Fruit fly (Drosophila melanogaster) whole organism, embryonic: ENCODE measurements around the gene Dph5.

Experiments
- Abd-B ChIP-seq: fragments of 200-800 bp; sonication (Bioruptor generic); optimal IDR thresholded peaks from 2 replicates; lab custom pipeline; 2018; ENCODE audit warnings: missing biosample characterization, mild to moderate bottlenecking, missing genetic modification characterization, moderate library complexity
- Adf1 ChIP-seq: fragments of 200-800 bp; sonication (Bioruptor generic); IDR thresholded peaks from 2 replicates; pipeline ENCODE4 v1.3.6; 2022; ENCODE audit warnings: missing biosample characterization, missing genetic modification characterization
- Bgb ChIP-seq: fragments of 200-800 bp; sonication (Bioruptor generic); IDR thresholded peaks from 2 replicates; pipeline ENCODE4 v1.3.6; 2022; ENCODE audit warnings: missing biosample characterization, missing genetic modification characterization; ENCODE audit not compliant: partially characterized antibody
- Bteb2 ChIP-seq: fragments of 200-800 bp; sonication (Bioruptor generic); optimal IDR thresholded peaks from 2 replicates; lab custom pipeline; 2016; ENCODE audit warnings: missing biosample characterization, missing genetic modification characterization
- CG10654 ChIP-seq: fragments of 200-800 bp; sonication (Bioruptor generic); optimal IDR thresholded peaks from 2 replicates; lab custom pipeline; 2016; ENCODE audit warnings: missing biosample characterization, missing genetic modification characterization
- CG13624 ChIP-seq: fragments of 200-800 bp; sonication (Bioruptor generic); optimal IDR thresholded peaks from 2 replicates; lab custom pipeline; 2016; ENCODE audit warnings: missing biosample characterization, missing genetic modification characterization
- CG13894 ChIP-seq: fragments of 200-800 bp; sonication (Bioruptor generic); optimal IDR thresholded peaks from 3 replicates; lab custom pipeline; 2018; ENCODE audit warnings: missing biosample characterization, mild to moderate bottlenecking, missing genetic modification characterization, moderate library complexity
- CG15601 ChIP-seq: fragments of 200-800 bp; sonication (Bioruptor generic); optimal IDR thresholded peaks from 3 replicates; lab custom pipeline; 2019; ENCODE audit warnings: missing biosample characterization, mild to moderate bottlenecking, missing genetic modification characterization, moderate library complexity
- CG16813 ChIP-seq: fragments of 200-800 bp; sonication (Bioruptor generic); IDR thresholded peaks from 3 replicates; pipeline ENCODE4 v1.3.6; 2022; ENCODE audit warnings: missing biosample characterization, missing genetic modification characterization; ENCODE audit not compliant: partially characterized antibody
- CG17361 ChIP-seq: fragments of 200-800 bp; sonication (Bioruptor generic); IDR thresholded peaks from 3 replicates; pipeline ENCODE4 v1.3.6; 2022; ENCODE audit warnings: missing biosample characterization, missing genetic modification characterization
- CG17802 ChIP-seq: fragments of 200-800 bp; sonication (Bioruptor generic); optimal IDR thresholded peaks from 2 replicates; lab custom pipeline; 2018; ENCODE audit warnings: missing biosample characterization, mild to moderate bottlenecking, missing genetic modification characterization, moderate library complexity
- CG18619 ChIP-seq: fragments of 200-800 bp; sonication (Bioruptor generic); optimal IDR thresholded peaks from 3 replicates; lab custom pipeline; 2017; ENCODE audit warnings: missing biosample characterization, mild to moderate bottlenecking, missing genetic modification characterization
- CG2712 ChIP-seq: fragments of 200-800 bp; optimal IDR thresholded peaks from 3 replicates; lab custom pipeline; 2019; ENCODE audit warnings: missing biosample characterization, mild to moderate bottlenecking, missing genetic modification characterization, moderate library complexity
- CG2889 ChIP-seq: fragments of 200-800 bp; sonication (Bioruptor generic); IDR thresholded peaks from 3 replicates; pipeline ENCODE4 v1.3.6; 2022; ENCODE audit warnings: missing biosample characterization, missing genetic modification characterization
- CG3726 ChIP-seq: fragments of 200-800 bp; sonication (Bioruptor generic); IDR thresholded peaks from 3 replicates; pipeline ENCODE4, ENCODE4 v1.3.6; 2022; ENCODE audit warnings: missing biosample characterization, missing genetic modification characterization
- CG4820 ChIP-seq: fragments of 200-800 bp; sonication (Bioruptor generic); optimal IDR thresholded peaks from 3 replicates; lab custom pipeline; 2016; ENCODE audit warnings: missing biosample characterization, missing genetic modification characterization
- CG5245 ChIP-seq: fragments of 200-800 bp; sonication (Bioruptor generic); optimal IDR thresholded peaks from 3 replicates; lab custom pipeline; 2016; ENCODE audit warnings: missing biosample characterization, missing genetic modification characterization
- CG6654 ChIP-seq: fragments of 200-800 bp; sonication (Bioruptor generic); optimal IDR thresholded peaks from 2 replicates; lab custom pipeline; 2017; ENCODE audit warnings: missing biosample characterization, mild to moderate bottlenecking, missing genetic modification characterization
- CG7357 ChIP-seq: fragments of 200-800 bp; sonication (Bioruptor generic); IDR thresholded peaks from 3 replicates; pipeline ENCODE4 v1.3.6; 2022; ENCODE audit warnings: missing biosample characterization, missing genetic modification characterization
- CG7745 ChIP-seq: fragments of 200-800 bp; sonication (Bioruptor generic); optimal IDR thresholded peaks from 2 replicates; lab custom pipeline; 2018; ENCODE audit warnings: missing biosample characterization, mild to moderate bottlenecking, missing genetic modification characterization, moderate library complexity
- CG7963 ChIP-seq: fragments of 200-800 bp; sonication (Bioruptor generic); IDR thresholded peaks from 3 replicates; pipeline ENCODE4 v1.3.6; 2022; ENCODE audit warnings: missing biosample characterization, missing genetic modification characterization; ENCODE audit not compliant: partially characterized antibody
- CG7987 ChIP-seq: fragments of 200-800 bp; sonication (Bioruptor generic); optimal IDR thresholded peaks from 2 replicates; lab custom pipeline; 2018; ENCODE audit warnings: missing biosample characterization, mild to moderate bottlenecking, missing genetic modification characterization, moderate library complexity
- CG8924 ChIP-seq: fragments of 200-800 bp; optimal IDR thresholded peaks from 3 replicates; lab custom pipeline; 2019; ENCODE audit warnings: missing biosample characterization, mild to moderate bottlenecking, missing genetic modification characterization, moderate library complexity
- CG8944 ChIP-seq: fragments of 200-800 bp; sonication (Bioruptor generic); optimal IDR thresholded peaks from 3 replicates; lab custom pipeline; 2016; ENCODE audit warnings: missing biosample characterization, missing genetic modification characterization
- CTCF ChIP-seq: fragments of 200-800 bp; sonication (Bioruptor generic); optimal IDR thresholded peaks from 2 replicates; lab custom pipeline; 2017; ENCODE audit warnings: missing biosample characterization, mild to moderate bottlenecking, missing genetic modification characterization, moderate library complexity
- Dek ChIP-seq: fragments of 200-800 bp; sonication (Bioruptor generic); optimal IDR thresholded peaks from 3 replicates; lab custom pipeline; 2019; ENCODE audit warnings: missing biosample characterization, mild to moderate bottlenecking, missing genetic modification characterization, moderate library complexity
- Hr51 ChIP-seq, 2 experiments: fragments of 200-800 bp; sonication (Bioruptor generic); optimal IDR thresholded peaks; 2 replicates in 1 of 2; 3 replicates in 1 of 2; lab custom pipeline; 2016 to 2018; ENCODE audit warnings: missing biosample characterization in 2 of 2, missing genetic modification characterization in 2 of 2, mild to moderate bottlenecking in 1 of 2, moderate library complexity in 1 of 2
- Med ChIP-seq: fragments of 200-800 bp; sonication (Bioruptor generic); peaks from one replicate; lab custom pipeline; 2016; ENCODE audit warnings: missing biosample characterization, missing genetic modification characterization, mild to moderate bottlenecking, inconsistent platforms, moderate library complexity
- NC2α ChIP-seq: fragments of 200-800 bp; sonication (Bioruptor generic); optimal IDR thresholded peaks from 2 replicates; lab custom pipeline; 2016; ENCODE audit warnings: missing biosample characterization, missing genetic modification characterization
- Nf-YC ChIP-seq: fragments of 200-800 bp; optimal IDR thresholded peaks from 3 replicates; lab custom pipeline; 2019; ENCODE audit warnings: missing biosample characterization, mild to moderate bottlenecking, missing genetic modification characterization, moderate library complexity
- Opbp ChIP-seq: fragments of 200-800 bp; sonication (Bioruptor generic); IDR thresholded peaks from 3 replicates; pipeline ENCODE4 v1.3.6; 2022; ENCODE audit warnings: missing biosample characterization, missing genetic modification characterization; ENCODE audit not compliant: partially characterized antibody
- Optix ChIP-seq: fragments of 200-800 bp; sonication (Bioruptor generic); IDR thresholded peaks from 3 replicates; pipeline ENCODE4 v1.3.6; 2022; ENCODE audit warnings: missing biosample characterization, missing genetic modification characterization
- Side ChIP-seq: fragments of 200-800 bp; sonication (Bioruptor generic); optimal IDR thresholded peaks from 2 replicates; lab custom pipeline; 2016; ENCODE audit warnings: missing biosample characterization, missing genetic modification characterization
- al ChIP-seq: fragments of 200-800 bp; sonication (Bioruptor generic); IDR thresholded peaks from 2 replicates; pipeline ENCODE4 v1.3.6; 2022; ENCODE audit warnings: missing biosample characterization, missing genetic modification characterization
- ato ChIP-seq: fragments of 200-800 bp; sonication (Bioruptor generic); IDR thresholded peaks from 2 replicates; pipeline ENCODE4 v1.3.6; 2022; ENCODE audit warnings: missing biosample characterization, missing genetic modification characterization; ENCODE audit not compliant: partially characterized antibody
- bcd ChIP-seq: fragments of 200-800 bp; sonication (Bioruptor generic); optimal IDR thresholded peaks from 2 replicates; lab custom pipeline; 2017; ENCODE audit warnings: missing biosample characterization, mild to moderate bottlenecking, missing genetic modification characterization
- ci ChIP-seq: fragments of 200-800 bp; sonication (Bioruptor generic); IDR thresholded peaks from 3 replicates; pipeline ENCODE4 v1.3.6; 2022; ENCODE audit warnings: missing biosample characterization, missing genetic modification characterization
- corto ChIP-seq: fragments of 200-800 bp; sonication (Bioruptor generic); optimal IDR thresholded peaks from 2 replicates; lab custom pipeline; 2016; ENCODE audit warnings: missing biosample characterization, mild to moderate bottlenecking, missing genetic modification characterization, moderate library complexity
- ems ChIP-seq: fragments of 200-800 bp; sonication (Bioruptor generic); optimal IDR thresholded peaks from 3 replicates; lab custom pipeline; 2016; ENCODE audit warnings: missing biosample characterization, missing genetic modification characterization
- fd96Cb ChIP-seq: fragments of 200-800 bp; sonication (Bioruptor generic); optimal IDR thresholded peaks from 2 replicates; lab custom pipeline; 2018; ENCODE audit warnings: missing biosample characterization, mild to moderate bottlenecking, missing genetic modification characterization, moderate library complexity
- grau ChIP-seq: fragments of 200-800 bp; optimal IDR thresholded peaks from 3 replicates; lab custom pipeline; 2019; ENCODE audit warnings: missing biosample characterization, mild to moderate bottlenecking, missing genetic modification characterization, moderate library complexity
- gsb-n ChIP-seq: fragments of 200-800 bp; sonication (Bioruptor generic); optimal IDR thresholded peaks from 3 replicates; lab custom pipeline; 2018; ENCODE audit warnings: missing biosample characterization, mild to moderate bottlenecking, missing genetic modification characterization
- hb ChIP-seq: fragments of 200-800 bp; sonication (Bioruptor generic); IDR thresholded peaks from 3 replicates; pipeline ENCODE4 v1.3.6; 2022; ENCODE audit warnings: missing biosample characterization, missing genetic modification characterization; ENCODE audit not compliant: partially characterized antibody
- mam ChIP-seq: fragments of 200-800 bp; sonication (Bioruptor generic); optimal IDR thresholded peaks from 3 replicates; lab custom pipeline; 2016; ENCODE audit warnings: missing biosample characterization, missing genetic modification characterization
- nerfin-2 ChIP-seq: fragments of 200-800 bp; sonication (Bioruptor generic); IDR thresholded peaks from 2 replicates; pipeline ENCODE4 v1.3.6; 2022; ENCODE audit warnings: missing biosample characterization, missing genetic modification characterization; ENCODE audit not compliant: partially characterized antibody
- pzg ChIP-seq: fragments of 200-800 bp; sonication (Bioruptor generic); optimal IDR thresholded peaks from 3 replicates; lab custom pipeline; 2018; ENCODE audit warnings: missing biosample characterization, mild to moderate bottlenecking, missing genetic modification characterization, moderate library complexity
- row ChIP-seq: fragments of 200-800 bp; sonication (Bioruptor generic); IDR thresholded peaks from 3 replicates; pipeline ENCODE4 v1.3.6; 2022; ENCODE audit warnings: missing biosample characterization, missing genetic modification characterization
- slp2 ChIP-seq: fragments of 200-800 bp; sonication (Bioruptor generic); optimal IDR thresholded peaks from 2 replicates; lab custom pipeline; 2016; ENCODE audit warnings: missing biosample characterization, missing genetic modification characterization
- tin ChIP-seq: fragments of 200-800 bp; sonication (Bioruptor generic); optimal IDR thresholded peaks from 3 replicates; lab custom pipeline; 2016; ENCODE audit warnings: missing biosample characterization, missing genetic modification characterization
- trem ChIP-seq: fragments of 200-800 bp; optimal IDR thresholded peaks from 3 replicates; lab custom pipeline; 2019; ENCODE audit warnings: missing biosample characterization, mild to moderate bottlenecking, missing genetic modification characterization, moderate library complexity
- wdn ChIP-seq: fragments of 200-800 bp; sonication (Bioruptor generic); IDR thresholded peaks from 2 replicates; pipeline ENCODE4 v1.3.6; 2022; ENCODE audit warnings: missing biosample characterization, missing genetic modification characterization

Gene Dph5

DNA sequence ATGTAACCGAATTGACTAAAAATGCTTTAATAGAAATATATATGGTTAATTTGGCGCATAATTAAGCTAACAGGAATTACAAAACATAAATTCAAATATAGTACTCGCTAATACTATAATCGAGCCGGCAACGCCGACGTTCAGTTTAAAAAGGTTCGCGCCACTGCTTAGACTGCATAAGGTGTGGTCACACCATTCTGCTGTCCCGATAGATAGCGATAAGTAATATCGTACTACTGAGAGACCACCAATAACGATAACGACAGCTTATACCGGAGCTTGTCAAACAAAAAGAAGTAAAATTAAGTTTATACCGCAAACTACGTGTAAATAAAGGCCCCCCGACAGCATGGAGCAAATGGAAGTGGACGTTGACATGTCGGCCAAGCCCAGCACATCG, 2.5 kb downstream of the Dph5 start, which contains the start of gene CSN6 (continued):
- TF ChIP-seq Med (GFP tag; lab: Kevin White, UChicago) (peak; percentile 90), CG6654 (GFP tag; lab: Kevin White, UChicago) (no peak), mam (peak; percentile 37), Side (no peak), CG16813 (peak; percentile 79), CTCF (GFP tag; lab: Kevin White, UChicago) (peak; percentile 25), ci (GFP tag; lab: Robert Waterston, UW) (no peak), pzg (GFP tag; lab: Kevin White, UChicago) (peak; percentile 99), CG2712 (peak; percentile 58), ems (GFP tag; lab: Kevin White, UChicago) (no peak), CG3726 (no peak), Abd-B (GFP tag; lab: Kevin White, UChicago) (peak; percentile 41), Bgb (GFP tag; lab: Robert Waterston, UW) (peak; percentile 92), CG7987 (GFP tag; lab: Kevin White, UChicago) (no peak), CG17802 (no peak), CG13894 (tag; lab: Kevin White, UChicago) (peak; percentile 67), CG18619 (GFP tag; lab: Kevin White, UChicago) (no peak), CG15601 (tag; lab: Kevin White, UChicago) (no peak), CG8944 (no peak), grau (tag; lab: Kevin White, UChicago) (peak; percentile 8), wdn (GFP tag; lab: Robert Waterston, UW) (no peak), CG17361 (GFP tag; lab: Robert Waterston, UW) (peak; percentile 41; the same call in 1 of the 3 replicates), al (no peak), hb (peak; percentile 88), slp2 (GFP tag; lab: Kevin White, UChicago) (no peak), nerfin-2 (peak; percentile 88), Optix (GFP tag; lab: Robert Waterston, UW) (no peak), bcd (GFP tag; lab: Kevin White, UChicago) (peak; percentile 35), gsb-n (tag; lab: Kevin White, UChicago) (no peak), Dek (no peak), ato (GFP tag; lab: Robert Waterston, UW) (peak; percentile 86), CG7745 (tag; lab: Kevin White, UChicago) (no peak), CG10654 (GFP tag; lab: Kevin White, UChicago) (no peak), Adf1 (GFP tag; lab: Robert Waterston, UW) (no peak), corto (GFP tag; lab: Kevin White, UChicago) (no peak), Opbp (GFP tag; lab: Robert Waterston, UW) (peak; percentile 88), CG5245 (GFP tag; lab: Kevin White, UChicago) (no peak), row (GFP tag; lab: Robert Waterston, UW) (peak; percentile 18; the same call in 1 of the 3 replicates), Bteb2 (GFP tag; lab: Kevin White, UChicago) (no peak), trem (peak; percentile 75), NC2α (GFP tag; lab: Kevin White, UChicago) (no peak), CG7963 (GFP tag; lab: Robert Waterston, UW) (peak; percentile 79), CG8924 (tag; lab: Kevin White, UChicago) (no peak), fd96Cb (no peak), CG7357 (GFP tag; lab: Robert Waterston, UW) (no peak), tin (GFP tag; lab: Kevin White, UChicago) (peak; percentile 1), Hr51 (GFP tag; optimal IDR thresholded peaks at IDR 0.05; lab: Kevin White, UChicago) (no peak), Nf-YC (peak; percentile 68), CG13624 (GFP tag; lab: Kevin White, UChicago) (peak; percentile 44), CG4820 (GFP tag; lab: Kevin White, UChicago) (no peak), CG2889 (no peak)
